Worm (Caenorhabditis elegans): ENCODE results near the gene M01G5.1.

ce11 chrIII:1543406-1544011 is 47.3 kb downstream of the M01G5.1 start:
- no peak for TF ChIP-seq tbx-37 (GFP tag; conservative IDR thresholded peaks at IDR 0.05)
- TF ChIP-seq ama-1 (optimal IDR thresholded peaks at IDR 0.05): no peak
- no peak for TF ChIP-seq hnd-1 (tag; optimal IDR thresholded peaks at IDR 0.05)
